Worm (Caenorhabditis elegans): Measurements from ENCODE around the gene C12D12.1.

C12D12.1 gene

ce11 chrX:3465785-3466184, 33.3 kb upstream of the C12D12.1 start, which contains the start of the genes ZK377.15 and sax-3:
Gene ZK377.15, minus strand, starts transcription at chrX:3465885.
Gene sax-3, minus strand, starts transcription at chrX:3465927.
- TF ChIP-seq hnd-1 (tag; optimal IDR thresholded peaks at IDR 0.05) (no peak), hmg-4 (GFP tag; optimal IDR thresholded peaks at IDR 0.05) (no peak), F13C5.2 (tag; optimal IDR thresholded peaks at IDR 0.05) (no peak), aly-1 (tag; optimal IDR thresholded peaks at IDR 0.05) (no peak), tbx-37 (GFP tag; conservative IDR thresholded peaks at IDR 0.05) (no peak), B0310.2 (tag; optimal IDR thresholded peaks at IDR 0.05) (no peak), pes-1 (GFP tag; IDR thresholded peaks at IDR 0.05) (no peak), hmbx-1 (tag; optimal IDR thresholded peaks at IDR 0.05) (no peak), ceh-13 (GFP tag; optimal IDR thresholded peaks at IDR 0.05) (no peak), tbx-11 (GFP tag; IDR thresholded peaks at IDR 0.05) (no peak), ets-7 (tag; optimal IDR thresholded peaks at IDR 0.05) (no peak), ceh-36 (tag; optimal IDR thresholded peaks at IDR 0.05) (no peak), sea-1 (GFP tag; conservative IDR thresholded peaks at IDR 0.05) (no peak), tra-4 (tag; optimal IDR thresholded peaks at IDR 0.05) (no peak), flt-1 (GFP tag; IDR thresholded peaks at IDR 0.05) (no peak), scrt-1 (GFP tag; IDR thresholded peaks at IDR 0.05) (no peak), ama-1 (optimal IDR thresholded peaks at IDR 0.05) (no peak)

DNA sequence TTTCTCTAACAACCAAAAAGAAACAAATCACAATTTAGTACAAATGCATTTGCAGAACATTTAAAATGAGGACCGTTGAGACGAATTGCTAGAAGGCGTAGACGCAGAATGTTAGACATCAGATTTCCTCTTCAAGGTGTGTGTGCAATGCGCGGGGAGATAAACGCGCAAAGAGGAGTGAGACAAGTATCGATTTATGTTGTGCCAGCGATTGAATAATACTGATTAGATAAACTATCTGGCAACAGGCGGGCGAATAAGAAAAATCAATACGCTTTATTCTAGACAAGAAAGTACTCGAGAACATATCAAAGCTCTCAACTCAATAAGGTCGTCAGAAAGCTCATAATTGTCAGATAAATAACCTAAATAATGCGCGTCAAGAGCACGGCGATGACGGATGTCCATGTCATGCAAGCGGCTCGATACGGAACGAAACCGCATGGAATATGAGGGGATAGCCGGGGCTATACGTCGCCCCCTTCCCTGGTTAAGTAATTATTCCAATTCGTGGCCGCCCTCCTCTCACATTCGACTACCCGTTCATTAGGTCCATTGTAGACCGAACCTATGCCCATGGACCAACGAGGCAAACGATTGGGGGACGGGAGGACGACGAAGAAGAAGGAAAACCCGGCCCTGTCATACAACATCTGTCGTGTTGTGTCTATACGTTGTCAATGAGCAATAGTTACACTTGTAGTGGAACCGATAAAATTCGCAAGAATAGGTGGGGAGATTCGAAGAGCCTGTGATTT, 31.9 kb upstream of the C12D12.1 start:
- TF ChIP-seq hmg-4 (GFP tag; optimal IDR thresholded peaks at IDR 0.05), result peak; percentile 65
- TF ChIP-seq F13C5.2 (tag; optimal IDR thresholded peaks at IDR 0.05), result no peak
- no peak for TF ChIP-seq tbx-37 (GFP tag; conservative IDR thresholded peaks at IDR 0.05)

DNA sequence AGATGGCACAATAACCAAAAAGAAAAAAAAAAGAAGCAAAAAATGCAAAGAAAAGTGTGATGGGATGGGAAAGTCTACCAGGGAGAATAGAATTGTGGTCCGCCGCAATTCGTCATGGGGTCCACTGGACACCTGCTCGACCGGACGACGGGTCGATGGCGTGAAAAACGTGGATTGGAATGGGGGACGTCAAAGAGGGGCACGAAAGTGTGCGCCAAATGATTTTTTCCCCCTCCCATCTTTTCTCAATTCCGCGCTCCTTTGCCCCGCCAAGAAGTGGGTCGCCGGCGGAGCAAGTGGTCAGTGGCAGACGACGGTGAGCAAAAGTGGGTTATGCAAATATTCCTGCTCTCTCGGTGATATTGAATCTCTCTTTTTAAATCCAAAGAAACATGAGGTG, 31.1 kb upstream of the C12D12.1 start:
- TF ChIP-seq aly-1 (tag; optimal IDR thresholded peaks at IDR 0.05) (no peak), scrt-1 (GFP tag; IDR thresholded peaks at IDR 0.05) (no peak)

ce11 chrX:3469332-3469731, 29.7 kb upstream of the C12D12.1 start:
- TF ChIP-seq hmg-4 (GFP tag; optimal IDR thresholded peaks at IDR 0.05) (no peak), flt-1 (GFP tag; IDR thresholded peaks at IDR 0.05) (no peak), tbx-11 (GFP tag; IDR thresholded peaks at IDR 0.05) (no peak), F13C5.2 (tag; optimal IDR thresholded peaks at IDR 0.05) (no peak), scrt-1 (GFP tag; IDR thresholded peaks at IDR 0.05) (no peak), hmbx-1 (tag; optimal IDR thresholded peaks at IDR 0.05) (no peak), pes-1 (GFP tag; IDR thresholded peaks at IDR 0.05) (no peak), ceh-13 (GFP tag; optimal IDR thresholded peaks at IDR 0.05) (no peak), hnd-1 (tag; optimal IDR thresholded peaks at IDR 0.05) (no peak), tra-4 (tag; optimal IDR thresholded peaks at IDR 0.05) (no peak)

ce11 chrX:3470307-3470706, 28.7 kb upstream of the C12D12.1 start:
- no peak for TF ChIP-seq F13C5.2 (tag; optimal IDR thresholded peaks at IDR 0.05)
- TF ChIP-seq ceh-36 (tag; optimal IDR thresholded peaks at IDR 0.05), result no peak
- TF ChIP-seq tra-4 (tag; optimal IDR thresholded peaks at IDR 0.05), result no peak
- no peak for TF ChIP-seq hmg-4 (GFP tag; optimal IDR thresholded peaks at IDR 0.05)
- TF ChIP-seq tbx-37 (GFP tag; conservative IDR thresholded peaks at IDR 0.05), result no peak
- no peak for TF ChIP-seq hnd-1 (tag; optimal IDR thresholded peaks at IDR 0.05)
- TF ChIP-seq aly-1 (tag; optimal IDR thresholded peaks at IDR 0.05), result no peak
- TF ChIP-seq scrt-1 (GFP tag; IDR thresholded peaks at IDR 0.05), result no peak
- TF ChIP-seq pes-1 (GFP tag; IDR thresholded peaks at IDR 0.05), result no peak
- TF ChIP-seq ama-1 (optimal IDR thresholded peaks at IDR 0.05), result no peak
- no peak for TF ChIP-seq tbx-11 (GFP tag; IDR thresholded peaks at IDR 0.05)
- no peak for TF ChIP-seq sea-1 (GFP tag; conservative IDR thresholded peaks at IDR 0.05)
- no peak for TF ChIP-seq ceh-13 (GFP tag; optimal IDR thresholded peaks at IDR 0.05)
- TF ChIP-seq flt-1 (GFP tag; IDR thresholded peaks at IDR 0.05), result no peak
- no peak for TF ChIP-seq hmbx-1 (tag; optimal IDR thresholded peaks at IDR 0.05)
- TF ChIP-seq ets-7 (tag; optimal IDR thresholded peaks at IDR 0.05), result no peak
- TF ChIP-seq B0310.2 (tag; optimal IDR thresholded peaks at IDR 0.05), result no peak

DNA sequence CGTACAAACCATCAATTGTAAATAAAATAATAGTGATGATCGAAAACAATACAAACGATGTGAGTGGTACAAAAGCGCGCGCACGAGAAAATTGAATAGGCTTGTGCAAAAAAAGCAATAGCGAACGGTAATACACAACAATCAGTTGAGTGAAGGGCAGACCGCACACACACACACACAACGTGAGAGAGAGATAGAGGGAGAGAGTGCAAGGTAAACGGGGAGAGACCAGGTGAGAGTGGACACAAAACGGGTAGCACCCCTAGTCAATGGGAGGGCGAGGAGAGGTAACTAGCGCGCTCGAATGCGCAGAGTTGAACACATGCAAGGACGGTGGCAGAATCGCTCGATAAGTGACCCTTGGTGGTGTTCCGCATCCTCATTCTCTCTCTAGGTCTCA, 26.8 kb upstream of the C12D12.1 start:
- TF ChIP-seq sea-1 (GFP tag; conservative IDR thresholded peaks at IDR 0.05) (0 out of 2 replicates have a peak, but pooled peaks have one; percentile 30), pes-1 (GFP tag; IDR thresholded peaks at IDR 0.05) (0 out of 2 replicates have a peak, but pooled peaks have one; percentile 26), F13C5.2 (tag; optimal IDR thresholded peaks at IDR 0.05) (no peak), tbx-37 (GFP tag; conservative IDR thresholded peaks at IDR 0.05) (no peak), tra-4 (tag; optimal IDR thresholded peaks at IDR 0.05) (no peak), ama-1 (optimal IDR thresholded peaks at IDR 0.05) (no peak), hnd-1 (tag; optimal IDR thresholded peaks at IDR 0.05) (no peak), aly-1 (tag; optimal IDR thresholded peaks at IDR 0.05) (peak; percentile 2), flt-1 (GFP tag; IDR thresholded peaks at IDR 0.05) (no peak), tbx-11 (GFP tag; IDR thresholded peaks at IDR 0.05) (0 out of 2 replicates have a peak, but pooled peaks have one; percentile 33), hmg-4 (GFP tag; optimal IDR thresholded peaks at IDR 0.05) (peak; percentile 84), B0310.2 (tag; optimal IDR thresholded peaks at IDR 0.05) (peak; percentile 5), hmbx-1 (tag; optimal IDR thresholded peaks at IDR 0.05) (no peak), ceh-36 (tag; optimal IDR thresholded peaks at IDR 0.05) (no peak), scrt-1 (GFP tag; IDR thresholded peaks at IDR 0.05) (no peak), ceh-13 (GFP tag; optimal IDR thresholded peaks at IDR 0.05) (no peak), ets-7 (tag; optimal IDR thresholded peaks at IDR 0.05) (no peak)

- TF ChIP-seq ceh-13 (GFP tag; optimal IDR thresholded peaks at IDR 0.05) (no peak), scrt-1 (GFP tag; IDR thresholded peaks at IDR 0.05) (no peak), sea-1 (GFP tag; conservative IDR thresholded peaks at IDR 0.05) (no peak), F13C5.2 (tag; optimal IDR thresholded peaks at IDR 0.05) (no peak), tra-4 (tag; optimal IDR thresholded peaks at IDR 0.05) (no peak), aly-1 (tag; optimal IDR thresholded peaks at IDR 0.05) (no peak), hmg-4 (GFP tag; optimal IDR thresholded peaks at IDR 0.05) (no peak), hnd-1 (tag; optimal IDR thresholded peaks at IDR 0.05) (no peak), B0310.2 (tag; optimal IDR thresholded peaks at IDR 0.05) (no peak), tbx-11 (GFP tag; IDR thresholded peaks at IDR 0.05) (no peak), ama-1 (optimal IDR thresholded peaks at IDR 0.05) (no peak), tbx-37 (GFP tag; conservative IDR thresholded peaks at IDR 0.05) (no peak), hmbx-1 (tag; optimal IDR thresholded peaks at IDR 0.05) (no peak), flt-1 (GFP tag; IDR thresholded peaks at IDR 0.05) (no peak), pes-1 (GFP tag; IDR thresholded peaks at IDR 0.05) (no peak), ets-7 (tag; optimal IDR thresholded peaks at IDR 0.05) (no peak), ceh-36 (tag; optimal IDR thresholded peaks at IDR 0.05) (no peak)
Observed at ce11 chrX:3473793-3474192, 25.3 kb upstream of the C12D12.1 start.
